Fruit fly (Drosophila melanogaster): ENCODE results near the gene NetA.

Gene NetA

dm6 chrX:14602421-14602846 lies 51.3 kb downstream of the NetA start, which contains the start of gene sbm:
sbm (minus strand) TSS chrX:14602580.
- TF ChIP-seq gce (GFP tag; IDR thresholded peaks at IDR 0.05) = no peak
- TF ChIP-seq CG17328 (GFP tag; IDR thresholded peaks at IDR 0.05) = peak; percentile 47; the same call in 1 of the 2 replicates
- TF ChIP-seq Max (GFP tag; optimal IDR thresholded peaks at IDR 0.05) = no peak
- no peak for TF ChIP-seq bowl (GFP tag; IDR thresholded peaks at IDR 0.05)
- TF ChIP-seq fd102C (GFP tag; optimal IDR thresholded peaks at IDR 0.05) = no peak
- TF ChIP-seq Deaf1 (tag; optimal IDR thresholded peaks at IDR 0.05) = peak; percentile 6
- peak; percentile 16 for TF ChIP-seq CG18619 (GFP tag; optimal IDR thresholded peaks at IDR 0.05)
- 0 out of 3 replicates have a peak, but pooled peaks have one; percentile 39 for TF ChIP-seq CG2199 (GFP tag; IDR thresholded peaks at IDR 0.05)
- peak; percentile 87 for TF ChIP-seq row (GFP tag; IDR thresholded peaks at IDR 0.05)
- TF ChIP-seq CG1792 (GFP tag; optimal IDR thresholded peaks at IDR 0.05) = peak; percentile 16
- peak; percentile 59 for TF ChIP-seq pum (GFP tag; optimal IDR thresholded peaks at IDR 0.05)
- no peak for TF ChIP-seq CG10979 (tag; optimal IDR thresholded peaks at IDR 0.05)
- peak; percentile 30 for TF ChIP-seq CG17802 (tag; optimal IDR thresholded peaks at IDR 0.05)
- no peak for TF ChIP-seq Elba2 (GFP tag; optimal IDR thresholded peaks at IDR 0.05)
- no peak for TF ChIP-seq CG10431 (GFP tag; optimal IDR thresholded peaks at IDR 0.05)
- TF ChIP-seq Scr (GFP tag; IDR thresholded peaks at IDR 0.05; ENCODE audit: partially characterized antibody) = peak; percentile 64
- TF ChIP-seq CG13894 (tag; optimal IDR thresholded peaks at IDR 0.05) = peak; percentile 5
- peak; percentile 56 for TF ChIP-seq eyg (GFP tag; optimal IDR thresholded peaks at IDR 0.05)
- TF ChIP-seq CG34422 (GFP tag; IDR thresholded peaks at IDR 0.05) = 0 out of 3 replicates have a peak, but pooled peaks have one; percentile 36
- peak; percentile 19; the same call in 1 of the 2 replicates for TF ChIP-seq ranshi (GFP tag; IDR thresholded peaks at IDR 0.05)
- no peak for TF ChIP-seq HmgD (GFP tag; optimal IDR thresholded peaks at IDR 0.05)
- TF ChIP-seq Hr51 (GFP tag; optimal IDR thresholded peaks at IDR 0.05) = peak in 1 of 2 experiments; percentile 6
- no peak for TF ChIP-seq Hr3 (GFP tag; optimal IDR thresholded peaks at IDR 0.05)
- 0 out of 2 replicates have a peak, but pooled peaks have one; percentile 12 for TF ChIP-seq CG31441 (GFP tag; IDR thresholded peaks at IDR 0.05)
- TF ChIP-seq CG4730 (GFP tag; IDR thresholded peaks at IDR 0.05) = no peak
- peak; percentile 16; the same call in 1 of the 2 replicates for TF ChIP-seq CG1024 (GFP tag; IDR thresholded peaks at IDR 0.05)
- TF ChIP-seq psq (GFP tag; optimal IDR thresholded peaks at IDR 0.05) = no peak
- peak; percentile 32 for TF ChIP-seq CG9876 (GFP tag; optimal IDR thresholded peaks at IDR 0.05)
- peak; percentile 90 for TF ChIP-seq HLH4C (GFP tag; IDR thresholded peaks at IDR 0.05; ENCODE audit: partially characterized antibody)
- TF ChIP-seq so (GFP tag; IDR thresholded peaks at IDR 0.05) = peak; percentile 47; the same call in 1 of the 3 replicates
- TF ChIP-seq CG12071 (GFP tag; optimal IDR thresholded peaks at IDR 0.05) = peak; percentile 54
- peak; percentile 34 for TF ChIP-seq Side (GFP tag; optimal IDR thresholded peaks at IDR 0.05)
- peak; percentile 35 for TF ChIP-seq CG4424 (GFP tag; optimal IDR thresholded peaks at IDR 0.05)
- no peak for TF ChIP-seq pita (GFP tag; optimal IDR thresholded peaks at IDR 0.05)
- peak; percentile 45 for TF ChIP-seq Xbp1 (GFP tag; optimal IDR thresholded peaks at IDR 0.05)
- TF ChIP-seq CG7928 (GFP tag; optimal IDR thresholded peaks at IDR 0.05) = peak; percentile 88
- peak; percentile 3 for TF ChIP-seq CG4820 (GFP tag; optimal IDR thresholded peaks at IDR 0.05)
- peak; percentile 60 for TF ChIP-seq CG16863 (GFP tag; optimal IDR thresholded peaks at IDR 0.05)
- 0 out of 2 replicates have a peak, but pooled peaks have one; percentile 26 for TF ChIP-seq CG11247 (GFP tag; IDR thresholded peaks at IDR 0.05)
- TF ChIP-seq pho (GFP tag; optimal IDR thresholded peaks at IDR 0.05) = peak; percentile 49
- no peak for TF ChIP-seq slou (GFP tag; optimal IDR thresholded peaks at IDR 0.05)
- TF ChIP-seq nerfin-2 (GFP tag; IDR thresholded peaks at IDR 0.05; ENCODE audit: partially characterized antibody) = peak; percentile 88
- TF ChIP-seq onecut (GFP tag; IDR thresholded peaks at IDR 0.05) = peak; percentile 39
- peak; percentile 56; the same call in 1 of the 2 replicates for TF ChIP-seq sob (GFP tag; IDR thresholded peaks at IDR 0.05)
- peak; percentile 27 for TF ChIP-seq HHEX (GFP tag; optimal IDR thresholded peaks at IDR 0.05)
- peak; percentile 84 for TF ChIP-seq tna (GFP tag; IDR thresholded peaks at IDR 0.05; ENCODE audit: partially characterized antibody)
- TF ChIP-seq CG14710 (tag; optimal IDR thresholded peaks at IDR 0.05) = no peak
- no peak for TF ChIP-seq Asciz (GFP tag; optimal IDR thresholded peaks at IDR 0.05)
- peak; percentile 52; the same call in 2 of the 3 replicates for TF ChIP-seq Aef1 (GFP tag; IDR thresholded peaks at IDR 0.05)
- peak; percentile 56; the same call in 1 of the 3 replicates for TF ChIP-seq CG11093 (GFP tag; IDR thresholded peaks at IDR 0.05)
